Worm (Caenorhabditis elegans) whole organism, L1 larva: Measurements from ENCODE around the gene F23D12.3.

Experiments
- ama-1 ChIP-seq: fragments of 150-350 bp; optimal IDR thresholded peaks from 2 replicates; lab custom pipeline; 2014
- lin-13 ChIP-seq: fragments of 150-350 bp; optimal IDR thresholded peaks from 2 replicates; lab custom pipeline; 2014; ENCODE audit warnings: missing biosample characterization, missing genetic modification reagents, missing genetic modification characterization
- nhr-12 ChIP-seq: sonication (generic microtip); optimal IDR thresholded peaks from 2 replicates; lab custom pipeline; 2017; ENCODE audit warnings: missing biosample characterization, missing genetic modification characterization
- nhr-28 ChIP-seq: fragments of 150-350 bp; optimal IDR thresholded peaks from 2 replicates; lab custom pipeline; 2014; ENCODE audit warnings: missing biosample characterization, missing genetic modification characterization
- unc-62 ChIP-seq: fragments of 150-350 bp; optimal IDR thresholded peaks from 2 replicates; lab custom pipeline; 2014; ENCODE audit warnings: missing biosample characterization, missing genetic modification reagents, missing genetic modification characterization

- TF ChIP-seq nhr-28 (no peak), lin-13 (no peak), ama-1 (lab: Kevin White, UChicago) (no peak), unc-62 (GFP tag; lab: Kevin White, UChicago) (no peak), nhr-12 (tag; lab: Kevin White, UChicago) (no peak)
Observed at ce11 chrX:14399035-14399434, 43.4 kb upstream of the F23D12.3 start.
